In the genomic region with DNA sequence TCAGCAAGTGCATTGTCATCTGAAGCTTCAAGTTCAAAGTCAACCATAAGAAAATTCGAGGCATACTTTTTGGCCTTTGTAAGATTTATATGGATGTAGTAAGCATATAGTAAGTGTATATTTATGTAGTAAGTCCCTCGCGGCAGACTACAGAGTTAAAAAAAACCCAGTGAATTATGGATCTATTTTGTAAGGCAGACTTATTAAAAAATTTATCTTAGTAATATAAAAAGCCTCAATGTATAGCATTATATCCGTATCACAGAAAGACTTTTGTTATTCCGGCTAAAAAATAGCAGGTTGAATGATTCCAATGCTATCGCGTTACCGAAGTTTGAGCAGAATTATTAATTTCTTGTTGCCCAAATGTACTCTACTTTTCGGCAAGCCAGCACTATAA, we compare ENCODE assay signal across 4 fruit fly cellular contexts.
TF ChIP-seq lines count a peak whose summit lies in the region.

No protein-coding gene starts in this region.

- TF ChIP-seq CTCF in whole organism, embryonic (GFP tag; optimal IDR thresholded peaks at IDR 0.05; lab: Kevin White, UChicago), result no peak

TF ChIP-seq in whole organism, embryonic, 481 proteins besides CTCF, POLR2A, EP300 and RAD21:
- no peak for TF ChIP-seq oc (tag; optimal IDR thresholded peaks at IDR 0.05; lab: Kevin White, UChicago)
- peak; percentile 81 for TF ChIP-seq sens (GFP tag; lab: Kevin White, UChicago)
- TF ChIP-seq CG13894 (tag; optimal IDR thresholded peaks at IDR 0.05; lab: Kevin White, UChicago), result peak; percentile 73
- peak in 1 of 3 experiments; percentile 39 for TF ChIP-seq lola (GFP tag; optimal IDR thresholded peaks at IDR 0.05; lab: Kevin White, UChicago)

TF ChIP-seq in whole organism, prepupa, 60 proteins besides CTCF, POLR2A, EP300 and RAD21 (continues in another document):
- no peak for TF ChIP-seq pdm3 (GFP tag; optimal IDR thresholded peaks at IDR 0.05; lab: Kevin White, UChicago)
- no peak for TF ChIP-seq lz (GFP tag; optimal IDR thresholded peaks at IDR 0.05; lab: Kevin White, UChicago)
- peak; percentile 65 for TF ChIP-seq Eip78C (GFP tag; lab: Kevin White, UChicago)
- no peak for TF ChIP-seq CG3032 (tag; optimal IDR thresholded peaks at IDR 0.05; lab: Kevin White, UChicago)
- TF ChIP-seq CG32006 (GFP tag; optimal IDR thresholded peaks at IDR 0.05; lab: Kevin White, UChicago), result no peak
- no peak for TF ChIP-seq CG8319 (GFP tag; optimal IDR thresholded peaks at IDR 0.05; lab: Kevin White, UChicago)
- TF ChIP-seq Gug (GFP tag; IDR thresholded peaks at IDR 0.05; lab: Robert Waterston, UW), result no peak
- peak; percentile 24 for TF ChIP-seq Hr4 (GFP tag; optimal IDR thresholded peaks at IDR 0.05; lab: Kevin White, UChicago)
- TF ChIP-seq CG1621 (tag; optimal IDR thresholded peaks at IDR 0.05; lab: Kevin White, UChicago), result no peak
- no peak for TF ChIP-seq CG8632 (GFP tag; optimal IDR thresholded peaks at IDR 0.05; lab: Kevin White, UChicago)
- no peak for TF ChIP-seq CG15336 (GFP tag; IDR thresholded peaks at IDR 0.05; lab: Robert Waterston, UW)
- no peak for TF ChIP-seq CG6792 (GFP tag; optimal IDR thresholded peaks at IDR 0.05; lab: Kevin White, UChicago)
- no peak for TF ChIP-seq fkh (GFP tag; optimal IDR thresholded peaks at IDR 0.05; lab: Kevin White, UChicago)
- TF ChIP-seq Eip75B (GFP tag; optimal IDR thresholded peaks at IDR 0.05; lab: Kevin White, UChicago), result no peak
- TF ChIP-seq Smox (GFP tag; optimal IDR thresholded peaks at IDR 0.05; lab: Kevin White, UChicago), result peak; percentile 3
- TF ChIP-seq CG31627 (GFP tag; optimal IDR thresholded peaks at IDR 0.05; lab: Kevin White, UChicago), result no peak
- no peak for TF ChIP-seq Ets96B (tag; optimal IDR thresholded peaks at IDR 0.05; lab: Kevin White, UChicago)
- TF ChIP-seq CG6276 (GFP tag; optimal IDR thresholded peaks at IDR 0.05; lab: Kevin White, UChicago), result no peak
- no peak for TF ChIP-seq fd85E (GFP tag; optimal IDR thresholded peaks at IDR 0.05; lab: Kevin White, UChicago)
- TF ChIP-seq CG3919 (GFP tag; optimal IDR thresholded peaks at IDR 0.05; lab: Kevin White, UChicago), result no peak
- TF ChIP-seq Hr38 (GFP tag; optimal IDR thresholded peaks at IDR 0.05; lab: Kevin White, UChicago), result no peak
- TF ChIP-seq ss (GFP tag; optimal IDR thresholded peaks at IDR 0.05; lab: Kevin White, UChicago), result no peak
- no peak for TF ChIP-seq Sox15 (GFP tag; optimal IDR thresholded peaks at IDR 0.05; lab: Kevin White, UChicago)
- no peak for TF ChIP-seq CG11762 (GFP tag; optimal IDR thresholded peaks at IDR 0.05; lab: Kevin White, UChicago; ENCODE audit: insufficient read depth)
- TF ChIP-seq acj6 (GFP tag; optimal IDR thresholded peaks at IDR 0.05; lab: Kevin White, UChicago), result no peak
- TF ChIP-seq CG8119 (GFP tag; IDR thresholded peaks at IDR 0.05; lab: Robert Waterston, UW), result no peak
- no peak for TF ChIP-seq Eip93F (GFP tag; optimal IDR thresholded peaks at IDR 0.05; lab: Kevin White, UChicago)
- TF ChIP-seq topi (GFP tag; optimal IDR thresholded peaks at IDR 0.05; lab: Kevin White, UChicago), result no peak
- no peak for TF ChIP-seq svp (GFP tag; lab: Kevin White, UChicago)
- TF ChIP-seq cyc (GFP tag; optimal IDR thresholded peaks at IDR 0.05; lab: Kevin White, UChicago), result no peak

TF ChIP-seq in whole organism, pupa, 21 proteins besides CTCF, POLR2A, EP300 and RAD21:
- TF ChIP-seq rn (GFP tag; IDR thresholded peaks at IDR 0.05; lab: Robert Waterston, UW) (no peak), CG8159 (tag; optimal IDR thresholded peaks at IDR 0.05; lab: Kevin White, UChicago) (no peak), CG10348 (GFP tag; IDR thresholded peaks at IDR 0.05; lab: Robert Waterston, UW) (no peak), EcR (GFP tag; optimal IDR thresholded peaks at IDR 0.05; lab: Kevin White, UChicago) (peak; percentile 63)

TF ChIP-seq in whole organism, wandering third instar larva, 38 proteins besides CTCF, POLR2A, EP300 and RAD21:
- no peak for TF ChIP-seq Mio (GFP tag; optimal IDR thresholded peaks at IDR 0.05; lab: Kevin White, UChicago)
- peak; percentile 50 for TF ChIP-seq Myc (optimal IDR thresholded peaks at IDR 0.05; lab: Kevin White, UChicago)
- peak; percentile 27 for TF ChIP-seq N (GFP tag; optimal IDR thresholded peaks at IDR 0.05; lab: Kevin White, UChicago)
